Worm (Caenorhabditis elegans) whole organism, late embryonic: ENCODE measurements around the gene ethe-1.

Experiments used
- C08G9.2 ChIP-seq: sonication (generic microtip); optimal IDR thresholded peaks from 2 replicates; lab custom pipeline; 2016; ENCODE audit warnings: mild to moderate bottlenecking, missing genetic modification characterization, moderate library complexity, missing compliant biosample characterization
- C38D4.7 ChIP-seq: fragments of 200-800 bp; sonication (Bioruptor generic); optimal IDR thresholded peaks from 2 replicates; lab custom pipeline; 2018; ENCODE audit warnings: mild to moderate bottlenecking, missing genetic modification characterization, moderate library complexity, missing compliant biosample characterization
- K09A11.1 ChIP-seq: sonication (generic microtip); optimal IDR thresholded peaks from 2 replicates; lab custom pipeline; 2017; ENCODE audit warnings: antibody characterized with exemption, mild to moderate bottlenecking, missing genetic modification characterization, missing compliant biosample characterization; ENCODE audit not compliant: insufficient read depth
- T23F11.4 ChIP-seq: fragments of 200-800 bp; sonication (Bioruptor generic); optimal IDR thresholded peaks from 2 replicates; lab custom pipeline; 2018; ENCODE audit warnings: mild to moderate bottlenecking, missing genetic modification characterization, missing compliant biosample characterization
- ama-1 ChIP-seq: fragments of 150-350 bp; optimal IDR thresholded peaks from 2 replicates; lab custom pipeline; 2014
- ceh-19 ChIP-seq: fragments of 200-800 bp; sonication (Bioruptor generic); optimal IDR thresholded peaks from 2 replicates; lab custom pipeline; 2018; ENCODE audit warnings: mild to moderate bottlenecking, missing genetic modification characterization, missing compliant biosample characterization
- ceh-2 ChIP-seq: sonication (generic microtip); optimal IDR thresholded peaks from 2 replicates; lab custom pipeline; 2016; ENCODE audit warnings: missing genotype, missing genetic modification characterization, missing compliant biosample characterization
- ceh-22 ChIP-seq: sonication (generic microtip); optimal IDR thresholded peaks from 2 replicates; lab custom pipeline; 2017; ENCODE audit warnings: missing biosample characterization, missing genetic modification characterization
- ceh-30 ChIP-seq: fragments of 150-350 bp; optimal IDR thresholded peaks from 2 replicates; lab custom pipeline; 2014; ENCODE audit warnings: missing biosample characterization, missing genetic modification characterization
- ceh-34 ChIP-seq: sonication (generic microtip); optimal IDR thresholded peaks from 2 replicates; lab custom pipeline; 2016; ENCODE audit warnings: mild to moderate bottlenecking, missing genetic modification characterization, missing compliant biosample characterization
- ceh-45 ChIP-seq: fragments of 200-800 bp; sonication (Bioruptor generic); IDR thresholded peaks from 2 replicates; pipeline ENCODE4 v1.3.6; 2022; ENCODE audit warnings: missing genetic modification reagents, missing genetic modification characterization, missing compliant biosample characterization
- ceh-48 ChIP-seq: sonication (generic microtip); optimal IDR thresholded peaks from 2 replicates; lab custom pipeline; 2016; ENCODE audit warnings: missing genetic modification characterization, inconsistent platforms, missing compliant biosample characterization
- ceh-6 ChIP-seq: fragments of 200-800 bp; sonication (Bioruptor generic); optimal IDR thresholded peaks from 2 replicates; lab custom pipeline; 2018; ENCODE audit warnings: mild to moderate bottlenecking, missing genetic modification characterization, missing compliant biosample characterization
- elt-4 ChIP-seq: sonication (generic microtip); optimal IDR thresholded peaks from 2 replicates; lab custom pipeline; 2016; ENCODE audit warnings: missing genetic modification characterization, missing compliant biosample characterization
- ets-4 ChIP-seq: sonication (generic microtip); optimal IDR thresholded peaks from 2 replicates; lab custom pipeline; 2016; ENCODE audit warnings: missing genetic modification characterization, missing compliant biosample characterization
- eyg-1 ChIP-seq: sonication (generic microtip); optimal IDR thresholded peaks from 2 replicates; lab custom pipeline; 2016; ENCODE audit warnings: missing genotype, missing genetic modification characterization, missing compliant biosample characterization
- fkh-10 ChIP-seq: fragments of 150-350 bp; optimal IDR thresholded peaks from 2 replicates; lab custom pipeline; 2014; ENCODE audit warnings: missing biosample characterization, missing genetic modification reagents, missing genetic modification characterization
- fkh-6 ChIP-seq: sonication (generic microtip); optimal IDR thresholded peaks from 2 replicates; lab custom pipeline; 2016; ENCODE audit warnings: missing genetic modification characterization, missing compliant biosample characterization
- hlh-13 ChIP-seq: fragments of 200-800 bp; sonication (Bioruptor generic); optimal IDR thresholded peaks from 2 replicates; lab custom pipeline; 2018; ENCODE audit warnings: mild to moderate bottlenecking, missing genetic modification characterization, missing compliant biosample characterization
- hlh-15 ChIP-seq: sonication (generic microtip); optimal IDR thresholded peaks from 2 replicates; lab custom pipeline; 2016; ENCODE audit warnings: missing genetic modification characterization, missing compliant biosample characterization
- hlh-6 ChIP-seq: sonication (generic microtip); optimal IDR thresholded peaks from 2 replicates; lab custom pipeline; 2016; ENCODE audit warnings: missing genotype, missing genetic modification characterization, missing compliant biosample characterization
- lin-11 ChIP-seq: fragments of 200-800 bp; sonication (Bioruptor generic); optimal IDR thresholded peaks from 2 replicates; lab custom pipeline; 2018; ENCODE audit warnings: mild to moderate bottlenecking, missing genetic modification characterization, missing compliant biosample characterization
- madf-2 ChIP-seq: sonication (generic microtip); optimal IDR thresholded peaks from 2 replicates; lab custom pipeline; 2017; ENCODE audit warnings: missing genetic modification characterization, missing compliant biosample characterization
- mec-3 ChIP-seq: sonication (generic microtip); optimal IDR thresholded peaks from 2 replicates; lab custom pipeline; 2016; ENCODE audit warnings: borderline replicate concordance, missing genetic modification characterization, missing compliant biosample characterization
- nfya-1 ChIP-seq: sonication (generic microtip); optimal IDR thresholded peaks from 2 replicates; lab custom pipeline; 2017; ENCODE audit warnings: missing genetic modification characterization, mild to moderate bottlenecking, missing compliant biosample characterization, antibody characterized with exemption, moderate library complexity
- npax-4 ChIP-seq: sonication (generic microtip); optimal IDR thresholded peaks from 2 replicates; lab custom pipeline; 2016; ENCODE audit warnings: missing genetic modification characterization, missing compliant biosample characterization
- pat-9 ChIP-seq: fragments of 200-800 bp; sonication (Bioruptor generic); optimal IDR thresholded peaks from 2 replicates; lab custom pipeline; 2018; ENCODE audit warnings: mild to moderate bottlenecking, missing genetic modification characterization, moderate library complexity, missing compliant biosample characterization
- pax-1 ChIP-seq: fragments of 150-350 bp; optimal IDR thresholded peaks from 2 replicates; lab custom pipeline; 2014; ENCODE audit warnings: missing biosample characterization, missing genetic modification characterization
- pha-2 ChIP-seq: sonication (generic microtip); optimal IDR thresholded peaks from 2 replicates; lab custom pipeline; 2017; ENCODE audit warnings: mild to moderate bottlenecking, missing genetic modification characterization, missing compliant biosample characterization
- pha-4 ChIP-seq: fragments of 150-350 bp; optimal IDR thresholded peaks from 2 replicates; lab custom pipeline; 2018; ENCODE audit warnings: missing biosample characterization, missing genetic modification reagents, missing genetic modification characterization
- pqm-1 ChIP-seq: sonication (generic microtip); optimal IDR thresholded peaks from 2 replicates; lab custom pipeline; 2016; ENCODE audit warnings: missing genetic modification characterization, missing compliant biosample characterization
- rnt-1 ChIP-seq: sonication (generic microtip); optimal IDR thresholded peaks from 2 replicates; lab custom pipeline; 2016; ENCODE audit warnings: missing genetic modification characterization, missing compliant biosample characterization
- sdc-2 ChIP-seq: sonication (generic microtip); optimal IDR thresholded peaks from 2 replicates; lab custom pipeline; 2016; ENCODE audit warnings: missing genotype, missing genetic modification characterization, missing compliant biosample characterization
- sox-2 ChIP-seq: fragments of 200-800 bp; sonication (Bioruptor generic); IDR thresholded peaks from 2 replicates; pipeline ENCODE4 v1.3.6; 2022; ENCODE audit warnings: missing genetic modification reagents, missing genetic modification characterization, missing compliant biosample characterization
- sox-4 ChIP-seq: sonication (generic microtip); optimal IDR thresholded peaks from 2 replicates; lab custom pipeline; 2017; ENCODE audit warnings: mild to moderate bottlenecking, missing genetic modification characterization, inconsistent platforms, missing compliant biosample characterization
- syd-9 ChIP-seq: sonication (generic microtip); optimal IDR thresholded peaks from 2 replicates; lab custom pipeline; 2016; ENCODE audit warnings: mild to moderate bottlenecking, missing genetic modification characterization, moderate library complexity, missing compliant biosample characterization
- tbx-2 ChIP-seq: sonication (generic microtip); optimal IDR thresholded peaks from 2 replicates; lab custom pipeline; 2016; ENCODE audit warnings: missing genetic modification characterization, missing compliant biosample characterization
- tbx-7 ChIP-seq: sonication (generic microtip); optimal IDR thresholded peaks from 2 replicates; lab custom pipeline; 2016; ENCODE audit warnings: missing genotype, missing genetic modification characterization, missing compliant biosample characterization
- unc-3 ChIP-seq, 2 experiments: fragments of 200-800 bp in 1 of 2; sonication (Bioruptor generic) in 1 of 2; sonication (generic microtip) in 1 of 2; conservative IDR thresholded peaks in 1 of 2; optimal IDR thresholded peaks in 1 of 2; 2 replicates each; pipeline versions ENCODE4 v1.3.6 to Lab custom; 2016 to 2022; ENCODE audit warnings: missing compliant biosample characterization in 2 of 2, missing genetic modification characterization in 2 of 2, missing genetic modification reagents in 1 of 2
- unc-42 ChIP-seq: sonication (generic microtip); optimal IDR thresholded peaks from 2 replicates; lab custom pipeline; 2016; ENCODE audit warnings: missing genotype, missing genetic modification characterization, missing compliant biosample characterization
- unc-55 ChIP-seq: sonication (generic microtip); optimal IDR thresholded peaks from 2 replicates; lab custom pipeline; 2017; ENCODE audit warnings: missing biosample characterization, missing genetic modification reagents, missing genetic modification characterization
- unc-86 ChIP-seq: sonication (generic microtip); optimal IDR thresholded peaks from 2 replicates; lab custom pipeline; 2016; ENCODE audit warnings: missing genetic modification characterization, missing compliant biosample characterization

The ethe-1 gene

ce11 chrIV:9485972-9486371 lies 22.6 kb downstream of the ethe-1 start, which contains the start of gene sru-2:
Gene sru-2 (plus strand): TSS chrIV:9486272.
- TF ChIP-seq ets-4 (tag; lab: Kevin White, UChicago) = no peak
- no peak for TF ChIP-seq ceh-22 (tag; lab: Kevin White, UChicago)
- no peak for TF ChIP-seq pat-9
- TF ChIP-seq T23F11.4 = no peak
- no peak for TF ChIP-seq ama-1 (lab: Kevin White, UChicago)
- no peak for TF ChIP-seq pqm-1 (tag; lab: Kevin White, UChicago)
- TF ChIP-seq ceh-48 (tag; lab: Kevin White, UChicago) = no peak
- TF ChIP-seq fkh-6 (tag; lab: Kevin White, UChicago) = no peak

ce11 chrIV:9485040-9485439 lies 23.5 kb downstream of the ethe-1 start, which contains the start of gene gadr-2:
Gene gadr-2 (minus strand): TSS chrIV:9485140.
- TF ChIP-seq unc-86 (tag; lab: Kevin White, UChicago) (no peak), ceh-45 (GFP tag; lab: Robert Waterston, UW) (no peak), C38D4.7 (no peak), fkh-10 (GFP tag; lab: Kevin White, UChicago) (no peak), ceh-34 (tag; lab: Kevin White, UChicago) (no peak), pha-4 (tag; lab: Kevin White, UChicago) (no peak), unc-55 (no peak), eyg-1 (tag; lab: Kevin White, UChicago) (no peak), ceh-6 (GFP tag; lab: Kevin White, UChicago) (no peak), ceh-30 (tag; lab: Kevin White, UChicago) (no peak), T23F11.4 (no peak)

ce11 chrIV:9480936-9481335 lies 27.6 kb downstream of the ethe-1 start, which contains the start of gene cng-3:
Gene cng-3 (minus strand): TSS chrIV:9481037.
- TF ChIP-seq hlh-6 (no peak), C08G9.2 (no peak), sox-4 (tag; lab: Kevin White, UChicago) (no peak), madf-2 (tag; lab: Kevin White, UChicago) (no peak), hlh-15 (tag; lab: Kevin White, UChicago) (no peak), hlh-13 (GFP tag; lab: Kevin White, UChicago) (no peak), pha-2 (tag; lab: Kevin White, UChicago) (no peak), fkh-6 (tag; lab: Kevin White, UChicago) (no peak), pha-4 (tag; lab: Kevin White, UChicago) (no peak), unc-55 (no peak), ceh-34 (tag; lab: Kevin White, UChicago) (no peak), syd-9 (no peak), K09A11.1 (tag; lab: Kevin White, UChicago) (no peak), pax-1 (tag; lab: Kevin White, UChicago) (no peak), tbx-7 (no peak), ets-4 (tag; lab: Kevin White, UChicago) (no peak), unc-3 (GFP tag; conservative IDR thresholded peaks at IDR 0.05; lab: Robert Waterston, UW) (no peak), unc-3 (tag; optimal IDR thresholded peaks at IDR 0.05; lab: Kevin White, UChicago) (no peak), lin-11 (tag; lab: Kevin White, UChicago) (no peak)

ce11 chrIV:9477135-9477928 lies 31.2 kb downstream of the ethe-1 start, which contains the start of gene wrt-3:
Gene wrt-3 (minus strand): TSS chrIV:9477456.
- peak; percentile 83 for TF ChIP-seq mec-3 (tag; lab: Kevin White, UChicago)
- TF ChIP-seq ceh-48 (tag; lab: Kevin White, UChicago) = peak; percentile 94
- peak; percentile 93 for TF ChIP-seq pat-9
- TF ChIP-seq tbx-2 (tag; lab: Kevin White, UChicago) = peak; percentile 94
- peak; percentile 91 for TF ChIP-seq npax-4 (tag; lab: Kevin White, UChicago)
- TF ChIP-seq syd-9 = peak; percentile 95
- TF ChIP-seq unc-42 (tag; lab: Kevin White, UChicago) = peak; percentile 43
- TF ChIP-seq pha-2 (tag; lab: Kevin White, UChicago) = peak; percentile 89
- peak; percentile 80 for TF ChIP-seq elt-4 (tag; lab: Kevin White, UChicago)
- TF ChIP-seq unc-3 (GFP tag; conservative IDR thresholded peaks at IDR 0.05; lab: Robert Waterston, UW) = peak; percentile 90
- peak; percentile 88 for TF ChIP-seq unc-3 (tag; optimal IDR thresholded peaks at IDR 0.05; lab: Kevin White, UChicago)
- TF ChIP-seq sdc-2 (tag; lab: Kevin White, UChicago) = peak; percentile 87
- peak; percentile 50 for TF ChIP-seq nfya-1 (tag; lab: Kevin White, UChicago)
- peak; percentile 97 for TF ChIP-seq hlh-6
- peak; percentile 91 for TF ChIP-seq T23F11.4
- peak; percentile 79 for TF ChIP-seq rnt-1
- peak; percentile 93 for TF ChIP-seq lin-11 (tag; lab: Kevin White, UChicago)
- TF ChIP-seq ceh-19 = peak; percentile 93
- TF ChIP-seq K09A11.1 (tag; lab: Kevin White, UChicago) = peak; percentile 77
- TF ChIP-seq pqm-1 (tag; lab: Kevin White, UChicago) = no peak
- peak; percentile 94 for TF ChIP-seq fkh-6 (tag; lab: Kevin White, UChicago)
- TF ChIP-seq ceh-2 (tag; lab: Kevin White, UChicago) = peak; percentile 89
- TF ChIP-seq C08G9.2 = peak; percentile 87
- TF ChIP-seq fkh-10 (GFP tag; lab: Kevin White, UChicago) = peak; percentile 0
- peak; percentile 92 for TF ChIP-seq sox-2 (GFP tag; lab: Robert Waterston, UW)
